Worm (Caenorhabditis elegans) whole organism, early embryonic: ENCODE results near the gene Y57A10C.11.

ENCODE experiments used
- B0310.2 ChIP-seq: sonication (generic microtip); optimal IDR thresholded peaks from 2 replicates; lab custom pipeline; 2016; ENCODE audit warnings: mild to moderate bottlenecking, missing genetic modification characterization, missing compliant biosample characterization
- F13C5.2 ChIP-seq: sonication (generic microtip); optimal IDR thresholded peaks from 2 replicates; lab custom pipeline; 2017; ENCODE audit warnings: mild to moderate bottlenecking, missing genetic modification characterization, inconsistent platforms, missing compliant biosample characterization
- aly-1 ChIP-seq: sonication (generic microtip); optimal IDR thresholded peaks from 2 replicates; lab custom pipeline; 2016; ENCODE audit warnings: missing genetic modification characterization, missing compliant biosample characterization
- ama-1 ChIP-seq: fragments of 150-350 bp; optimal IDR thresholded peaks from 2 replicates; lab custom pipeline; 2014
- ceh-13 ChIP-seq: fragments of 200-800 bp; sonication (Bioruptor generic); optimal IDR thresholded peaks from 2 replicates; lab custom pipeline; 2018; ENCODE audit warnings: mild to moderate bottlenecking, missing genetic modification characterization, missing compliant biosample characterization
- ceh-36 ChIP-seq: sonication (generic microtip); optimal IDR thresholded peaks from 2 replicates; lab custom pipeline; 2016; ENCODE audit warnings: missing genetic modification characterization, inconsistent platforms, missing compliant biosample characterization
- ets-7 ChIP-seq: sonication (generic microtip); optimal IDR thresholded peaks from 2 replicates; lab custom pipeline; 2016; ENCODE audit warnings: missing genotype, missing genetic modification characterization, missing compliant biosample characterization
- flt-1 ChIP-seq: fragments of 200-800 bp; sonication (Bioruptor generic); IDR thresholded peaks from 2 replicates; pipeline ENCODE4 v1.3.6; 2022; ENCODE audit warnings: missing genetic modification characterization, missing compliant biosample characterization
- hmbx-1 ChIP-seq: sonication (generic microtip); optimal IDR thresholded peaks from 2 replicates; lab custom pipeline; 2016; ENCODE audit warnings: mild to moderate bottlenecking, missing genetic modification characterization, missing compliant biosample characterization
- hmg-4 ChIP-seq: fragments of 200-800 bp; sonication (Bioruptor generic); optimal IDR thresholded peaks from 2 replicates; lab custom pipeline; 2018; ENCODE audit warnings: mild to moderate bottlenecking, missing genetic modification characterization, missing compliant biosample characterization
- hnd-1 ChIP-seq: sonication (generic microtip); optimal IDR thresholded peaks from 2 replicates; lab custom pipeline; 2016; ENCODE audit warnings: missing genetic modification characterization, missing compliant biosample characterization
- pes-1 ChIP-seq: fragments of 200-800 bp; sonication (Bioruptor generic); IDR thresholded peaks from 2 replicates; pipeline ENCODE4 v1.3.6; 2022; ENCODE audit warnings: missing genetic modification reagents, missing genetic modification characterization, missing compliant biosample characterization
- scrt-1 ChIP-seq: fragments of 200-800 bp; sonication (Bioruptor generic); IDR thresholded peaks from 2 replicates; pipeline ENCODE4 v1.3.6; 2022; ENCODE audit warnings: missing genetic modification characterization, missing compliant biosample characterization
- sea-1 ChIP-seq: fragments of 200-800 bp; sonication (Bioruptor generic); conservative IDR thresholded peaks from 2 replicates; pipeline ENCODE4 v1.3.6; 2022; ENCODE audit warnings: missing genetic modification characterization, missing compliant biosample characterization
- tbx-11 ChIP-seq: fragments of 200-800 bp; sonication (Bioruptor generic); IDR thresholded peaks from 2 replicates; pipeline ENCODE4 v1.3.6; 2022; ENCODE audit warnings: missing genetic modification characterization, missing compliant biosample characterization
- tbx-37 ChIP-seq: fragments of 200-800 bp; sonication (Bioruptor generic); conservative IDR thresholded peaks from 2 replicates; pipeline ENCODE4 v1.3.6; 2022; ENCODE audit warnings: missing genetic modification reagents, missing genetic modification characterization, missing compliant biosample characterization
- tra-4 ChIP-seq: sonication (generic microtip); optimal IDR thresholded peaks from 2 replicates; lab custom pipeline; 2017; ENCODE audit warnings: missing genetic modification characterization, missing compliant biosample characterization

Y57A10C.11 gene

ce11 chrII:12410107-12410506, 4.6 kb downstream of the Y57A10C.11 start, which contains the start of gene F57G9.3:
Gene F57G9.3 (minus strand): TSS chrII:12410207.
- no peak for TF ChIP-seq tra-4 (tag; lab: Kevin White, UChicago)
- no peak for TF ChIP-seq B0310.2
- TF ChIP-seq ceh-13 (GFP tag; lab: Kevin White, UChicago) = no peak
- no peak for TF ChIP-seq tbx-11 (GFP tag; lab: Robert Waterston, UW)
- no peak for TF ChIP-seq hnd-1
- TF ChIP-seq aly-1 (tag; lab: Kevin White, UChicago) = no peak
- no peak for TF ChIP-seq sea-1 (GFP tag; lab: Robert Waterston, UW)
- TF ChIP-seq tbx-37 (GFP tag; lab: Robert Waterston, UW) = no peak
- TF ChIP-seq hmbx-1 (tag; lab: Kevin White, UChicago) = no peak
- TF ChIP-seq hmg-4 (GFP tag; lab: Kevin White, UChicago) = no peak
- no peak for TF ChIP-seq ama-1

DNA sequence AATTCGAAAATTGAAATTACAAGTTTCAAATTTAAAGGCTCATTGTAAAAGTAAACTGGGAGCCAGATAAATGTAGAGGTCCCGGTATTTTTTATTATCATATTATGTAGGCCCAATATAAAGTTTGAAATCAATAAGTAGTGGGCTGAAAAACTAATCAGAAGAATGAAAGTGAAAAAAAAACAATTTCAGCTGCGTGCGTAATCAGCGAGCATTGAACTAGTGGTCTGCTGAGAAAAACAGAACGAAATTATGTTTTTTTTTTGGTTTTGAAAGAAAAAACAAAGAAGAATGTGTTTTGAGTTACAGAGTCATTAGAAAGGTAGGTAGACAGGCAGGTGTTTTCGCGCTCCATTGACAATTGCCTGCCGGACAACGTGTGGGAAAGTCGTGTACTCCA, 6.0 kb downstream of the Y57A10C.11 start, which contains the start of gene sre-31:
sre-31 (minus strand) TSS at position 101 of the 400 bp plus-strand sequence.
- TF ChIP-seq hmg-4 (GFP tag; lab: Kevin White, UChicago) = no peak
- no peak for TF ChIP-seq tbx-11 (GFP tag; lab: Robert Waterston, UW)
- TF ChIP-seq pes-1 (GFP tag; lab: Robert Waterston, UW) = no peak
- TF ChIP-seq aly-1 (tag; lab: Kevin White, UChicago) = no peak
- no peak for TF ChIP-seq ceh-36 (tag; lab: Kevin White, UChicago)
- no peak for TF ChIP-seq hnd-1
- TF ChIP-seq ama-1 = no peak
- no peak for TF ChIP-seq ets-7 (tag; lab: Kevin White, UChicago)
- no peak for TF ChIP-seq tbx-37 (GFP tag; lab: Robert Waterston, UW)
- TF ChIP-seq tra-4 (tag; lab: Kevin White, UChicago) = no peak
- TF ChIP-seq sea-1 (GFP tag; lab: Robert Waterston, UW) = no peak
- no peak for TF ChIP-seq ceh-13 (GFP tag; lab: Kevin White, UChicago)
- no peak for TF ChIP-seq hmbx-1 (tag; lab: Kevin White, UChicago)
- no peak for TF ChIP-seq F13C5.2 (tag; lab: Kevin White, UChicago)
- TF ChIP-seq B0310.2 = no peak
- no peak for TF ChIP-seq scrt-1 (GFP tag; lab: Robert Waterston, UW)
- TF ChIP-seq flt-1 (GFP tag; lab: Robert Waterston, UW) = no peak

ce11 chrII:12406394-12406793, 8.3 kb downstream of the Y57A10C.11 start, which contains the start of gene sre-30:
Gene sre-30 (minus strand): TSS chrII:12406494.
- TF ChIP-seq tbx-37 (GFP tag; lab: Robert Waterston, UW) (no peak), B0310.2 (no peak), tbx-11 (GFP tag; lab: Robert Waterston, UW) (no peak), F13C5.2 (tag; lab: Kevin White, UChicago) (no peak), sea-1 (GFP tag; lab: Robert Waterston, UW) (no peak), hmbx-1 (tag; lab: Kevin White, UChicago) (no peak), ceh-13 (GFP tag; lab: Kevin White, UChicago) (no peak), pes-1 (GFP tag; lab: Robert Waterston, UW) (no peak), aly-1 (tag; lab: Kevin White, UChicago) (no peak), tra-4 (tag; lab: Kevin White, UChicago) (no peak), ceh-36 (tag; lab: Kevin White, UChicago) (no peak), hnd-1 (no peak)

ce11 chrII:12401791-12402190, 12.9 kb downstream of the Y57A10C.11 start, which contains the start of gene sre-29:
Gene sre-29 (minus strand): TSS chrII:12401891.
- TF ChIP-seq sea-1 (GFP tag; lab: Robert Waterston, UW) (no peak), hnd-1 (no peak)

DNA sequence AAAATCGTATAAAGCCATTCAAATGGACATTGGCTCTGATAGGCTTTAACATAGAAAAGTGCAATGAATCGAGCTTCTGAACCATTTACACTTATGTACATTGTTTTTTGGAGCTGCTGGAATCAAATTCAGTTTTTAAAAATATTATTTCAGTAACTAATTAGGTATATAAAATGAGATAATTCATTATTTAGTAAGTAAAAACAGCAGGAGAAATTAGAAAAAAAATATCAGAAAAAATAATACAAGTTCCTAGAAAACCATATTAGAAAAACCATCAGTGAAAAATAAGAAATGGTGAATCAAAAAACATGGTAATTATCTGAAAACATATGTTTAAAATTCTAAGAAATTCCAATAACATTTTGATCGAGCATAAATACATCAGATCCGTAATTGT, 17.0 kb downstream of the Y57A10C.11 start, which contains the start of gene F57G9.7:
F57G9.7 (minus strand) TSS at position 101 of the 400 bp plus-strand sequence.
- TF ChIP-seq scrt-1 (GFP tag; lab: Robert Waterston, UW) = no peak
- no peak for TF ChIP-seq aly-1 (tag; lab: Kevin White, UChicago)
- no peak for TF ChIP-seq hmbx-1 (tag; lab: Kevin White, UChicago)
- no peak for TF ChIP-seq sea-1 (GFP tag; lab: Robert Waterston, UW)
- TF ChIP-seq flt-1 (GFP tag; lab: Robert Waterston, UW) = no peak
- no peak for TF ChIP-seq ceh-36 (tag; lab: Kevin White, UChicago)
- TF ChIP-seq pes-1 (GFP tag; lab: Robert Waterston, UW) = no peak
- no peak for TF ChIP-seq B0310.2
- TF ChIP-seq hmg-4 (GFP tag; lab: Kevin White, UChicago) = no peak
- TF ChIP-seq ceh-13 (GFP tag; lab: Kevin White, UChicago) = no peak
- TF ChIP-seq ama-1 = no peak
- no peak for TF ChIP-seq hnd-1
- TF ChIP-seq tbx-11 (GFP tag; lab: Robert Waterston, UW) = no peak
- no peak for TF ChIP-seq ets-7 (tag; lab: Kevin White, UChicago)

ce11 chrII:12394138-12394537, 20.6 kb downstream of the Y57A10C.11 start:
- TF ChIP-seq pes-1 (GFP tag; lab: Robert Waterston, UW) (no peak), ceh-13 (GFP tag; lab: Kevin White, UChicago) (no peak), B0310.2 (no peak), flt-1 (GFP tag; lab: Robert Waterston, UW) (no peak), F13C5.2 (tag; lab: Kevin White, UChicago) (no peak), hnd-1 (no peak), ama-1 (no peak), hmbx-1 (tag; lab: Kevin White, UChicago) (no peak), aly-1 (tag; lab: Kevin White, UChicago) (no peak), tra-4 (tag; lab: Kevin White, UChicago) (no peak), tbx-11 (GFP tag; lab: Robert Waterston, UW) (no peak), hmg-4 (GFP tag; lab: Kevin White, UChicago) (no peak), scrt-1 (GFP tag; lab: Robert Waterston, UW) (no peak), tbx-37 (GFP tag; lab: Robert Waterston, UW) (no peak), ets-7 (tag; lab: Kevin White, UChicago) (no peak), ceh-36 (tag; lab: Kevin White, UChicago) (no peak), sea-1 (GFP tag; lab: Robert Waterston, UW) (no peak)

- TF ChIP-seq ceh-36 (tag; lab: Kevin White, UChicago) (no peak), tra-4 (tag; lab: Kevin White, UChicago) (no peak)
Observed at ce11 chrII:12393690-12394089, 21.0 kb downstream of the Y57A10C.11 start, which contains the start of gene Y57A10B.7. Gene Y57A10B.7 (minus strand): TSS chrII:12393790.
